Fruit fly (Drosophila melanogaster): ENCODE data around the gene Arp5.

Arp5 gene

DNA sequence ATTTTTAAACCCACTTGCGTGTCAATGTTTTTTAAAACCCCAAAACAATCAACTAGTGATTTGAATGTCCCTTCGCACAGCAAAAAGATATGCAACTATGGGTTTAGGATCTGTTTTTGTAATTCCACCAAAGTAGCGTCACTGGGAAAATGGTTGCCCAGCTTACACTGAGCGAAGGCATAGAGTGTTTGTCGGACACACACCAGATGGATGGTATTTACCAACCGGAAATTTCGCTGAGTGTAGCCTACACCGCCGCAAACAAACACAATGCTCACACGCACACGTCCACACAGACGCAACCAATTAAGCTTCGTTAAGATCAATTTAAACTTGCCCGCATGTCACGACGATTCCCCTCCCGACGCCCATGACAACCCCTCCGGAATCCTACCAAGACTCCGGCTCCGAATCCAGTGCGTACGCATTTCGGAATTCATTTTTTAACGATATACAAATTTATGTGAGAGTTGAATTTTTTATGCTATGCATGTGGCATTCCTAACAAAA lies 43.5 kb downstream of the Arp5 start (continued):
- TF ChIP-seq Myb (GFP tag; optimal IDR thresholded peaks at IDR 0.05) (no peak), Blimp-1 (GFP tag; optimal IDR thresholded peaks at IDR 0.05) (no peak), Mrtf (GFP tag; IDR thresholded peaks at IDR 0.05) (0 out of 3 replicates have a peak, but pooled peaks have one; percentile 13), Scr (GFP tag; IDR thresholded peaks at IDR 0.05; ENCODE audit: partially characterized antibody) (no peak), Jarid2 (GFP tag; optimal IDR thresholded peaks at IDR 0.05) (no peak), CG17361 (GFP tag; IDR thresholded peaks at IDR 0.05) (no peak), ara (GFP tag; IDR thresholded peaks at IDR 0.05) (no peak), CG6791 (GFP tag; IDR thresholded peaks at IDR 0.05; ENCODE audit: partially characterized antibody) (no peak), Nf-YA (GFP tag; IDR thresholded peaks at IDR 0.05) (0 out of 2 replicates have a peak, but pooled peaks have one; percentile 23), Rx (GFP tag; IDR thresholded peaks at IDR 0.05) (no peak), usp (GFP tag; optimal IDR thresholded peaks at IDR 0.05) (no peak), BtbVII (GFP tag; optimal IDR thresholded peaks at IDR 0.05) (no peak), TFAM (GFP tag; optimal IDR thresholded peaks at IDR 0.05) (no peak), CG10462 (GFP tag; optimal IDR thresholded peaks at IDR 0.05) (no peak), HLH3B (GFP tag; IDR thresholded peaks at IDR 0.05) (0 out of 2 replicates have a peak, but pooled peaks have one; percentile 21), Med (GFP tag) (peak; percentile 56), seq (GFP tag; IDR thresholded peaks at IDR 0.05) (no peak), MBD-R2 (GFP tag; IDR thresholded peaks at IDR 0.05) (no peak), CG34224 (GFP tag; IDR thresholded peaks at IDR 0.05; ENCODE audit: partially characterized antibody) (no peak), cad (GFP tag; optimal IDR thresholded peaks at IDR 0.05) (no peak), CG11504 (tag; optimal IDR thresholded peaks at IDR 0.05) (no peak), slbo (GFP tag; IDR thresholded peaks at IDR 0.05) (peak; percentile 24; the same call in 1 of the 2 replicates), gce (GFP tag; IDR thresholded peaks at IDR 0.05) (no peak), CG9797 (GFP tag; optimal IDR thresholded peaks at IDR 0.05) (no peak), CG10543 (GFP tag; optimal IDR thresholded peaks at IDR 0.05) (peak; percentile 19), Six4 (GFP tag; optimal IDR thresholded peaks at IDR 0.05) (no peak), so (GFP tag; IDR thresholded peaks at IDR 0.05) (no peak), slou (GFP tag; optimal IDR thresholded peaks at IDR 0.05) (no peak), D (optimal IDR thresholded peaks at IDR 0.05) (no peak), D (GFP tag; optimal IDR thresholded peaks at IDR 0.05) (no peak), CG10321 (GFP tag; IDR thresholded peaks at IDR 0.05) (no peak), ewg (GFP tag; optimal IDR thresholded peaks at IDR 0.05) (no peak), cas (GFP tag; IDR thresholded peaks at IDR 0.05) (no peak), HLHmδ (GFP tag; optimal IDR thresholded peaks at IDR 0.05) (no peak), tin (GFP tag; optimal IDR thresholded peaks at IDR 0.05) (no peak), lmd (GFP tag; IDR thresholded peaks at IDR 0.05) (no peak; the same call in 1 of the 2 replicates), sens (GFP tag) (no peak), Doc3 (GFP tag; IDR thresholded peaks at IDR 0.05; ENCODE audit: partially characterized antibody) (no peak), Hsf (GFP tag; optimal IDR thresholded peaks at IDR 0.05) (no peak), chm (GFP tag; IDR thresholded peaks at IDR 0.05) (peak; percentile 10; the same call in 1 of the 2 replicates), ab (GFP tag; optimal IDR thresholded peaks at IDR 0.05) (no peak), Xrp1 (GFP tag; IDR thresholded peaks at IDR 0.05) (0 out of 2 replicates have a peak, but pooled peaks have one; percentile 18), CG2120 (GFP tag; optimal IDR thresholded peaks at IDR 0.05) (peak; percentile 35), CG18011 (GFP tag; optimal IDR thresholded peaks at IDR 0.05) (no peak), vvl (GFP tag; IDR thresholded peaks at IDR 0.05) (peak; percentile 31; the same call in 1 of the 2 replicates), CG9932 (GFP tag; IDR thresholded peaks at IDR 0.05) (peak; percentile 27; the same call in 1 of the 2 replicates), CG6765 (GFP tag; optimal IDR thresholded peaks at IDR 0.05) (no peak), bowl (GFP tag; IDR thresholded peaks at IDR 0.05) (0 out of 2 replicates have a peak, but pooled peaks have one; percentile 20), Nf-YC (tag; optimal IDR thresholded peaks at IDR 0.05) (no peak), sd (tag; optimal IDR thresholded peaks at IDR 0.05) (no peak), pfk (GFP tag; optimal IDR thresholded peaks at IDR 0.05) (no peak), CG3838 (GFP tag; optimal IDR thresholded peaks at IDR 0.05) (no peak)
